Worm (Caenorhabditis elegans) whole organism, L4 larva: ENCODE data around the gene acr-7.

ENCODE experiments used
- D1046.2 ChIP-seq: fragments of 200-800 bp; sonication (Bioruptor generic); IDR thresholded peaks from 2 replicates; pipeline ENCODE4 v1.3.6; 2022; ENCODE audit warnings: missing genetic modification characterization, missing compliant biosample characterization
- F44E2.7 ChIP-seq: fragments of 200-800 bp; sonication (Bioruptor generic); IDR thresholded peaks from 2 replicates; pipeline ENCODE4 v2.1.2; 2022; ENCODE audit warnings: missing genetic modification characterization, missing compliant biosample characterization
- F49E8.2 ChIP-seq: sonication (generic microtip); optimal IDR thresholded peaks from 2 replicates; lab custom pipeline; 2016; ENCODE audit warnings: missing compliant biosample characterization, mild to moderate bottlenecking, missing genetic modification characterization, borderline replicate concordance
- T26A8.4 ChIP-seq: fragments of 200-800 bp; sonication (Bioruptor generic); IDR thresholded peaks from 2 replicates; pipeline ENCODE4 v1.3.6; 2022; ENCODE audit warnings: missing genetic modification characterization, missing compliant biosample characterization
- Y105C5A.15 ChIP-seq: fragments of 200-800 bp; sonication (Bioruptor generic); IDR thresholded peaks from 2 replicates; pipeline ENCODE4 v1.3.6; 2022; ENCODE audit warnings: missing genetic modification characterization, missing compliant biosample characterization
- Y5F2A.4 ChIP-seq: fragments of 200-800 bp; sonication (Bioruptor generic); optimal IDR thresholded peaks from 2 replicates; lab custom pipeline; 2018; ENCODE audit warnings: mild to moderate bottlenecking, missing genetic modification characterization, missing compliant biosample characterization
- aha-1 ChIP-seq: fragments of 150-350 bp; peaks from one replicate; lab custom pipeline; 2014; ENCODE audit warnings: missing biosample characterization, missing genetic modification characterization
- aly-2 ChIP-seq: sonication (generic microtip); optimal IDR thresholded peaks from 2 replicates; lab custom pipeline; 2018; ENCODE audit warnings: missing biosample characterization, missing genetic modification characterization
- ama-1 ChIP-seq: fragments of 150-350 bp; optimal IDR thresholded peaks from 2 replicates; lab custom pipeline; 2014; ENCODE audit warnings: inconsistent platforms, mixed read lengths
- attf-4 ChIP-seq: sonication (generic microtip); optimal IDR thresholded peaks from 3 replicates; lab custom pipeline; 2017; ENCODE audit warnings: missing biosample characterization, missing genetic modification characterization
- ceh-32 ChIP-seq: sonication (generic microtip); optimal IDR thresholded peaks from 2 replicates; lab custom pipeline; 2016; ENCODE audit warnings: mild to moderate bottlenecking, missing genetic modification characterization, missing compliant biosample characterization; ENCODE audit not compliant: poor library complexity
- ceh-82 ChIP-seq: sonication (generic microtip); optimal IDR thresholded peaks from 2 replicates; lab custom pipeline; 2017; ENCODE audit warnings: missing biosample characterization, missing genetic modification characterization
- ctbp-1 ChIP-seq: fragments of 200-800 bp; sonication (Bioruptor generic); IDR thresholded peaks from 2 replicates; pipeline ENCODE4 v1.3.6; 2022; ENCODE audit warnings: missing genetic modification reagents, missing genetic modification characterization, missing compliant biosample characterization
- daf-16 ChIP-seq, 3 experiments: sonication (generic microtip); optimal IDR thresholded peaks; 2 replicates each; lab custom pipeline; 2016 to 2017; ENCODE audit warnings: missing genetic modification characterization in 3 of 3, missing genetic modification reagents in 3 of 3, mild to moderate bottlenecking in 2 of 3, missing compliant biosample characterization in 2 of 3, missing biosample characterization in 1 of 3, moderate library complexity in 1 of 3
- dmd-8 ChIP-seq: fragments of 200-800 bp; sonication (Bioruptor generic); IDR thresholded peaks from 2 replicates; pipeline ENCODE4 v1.3.6; 2022; ENCODE audit warnings: missing genetic modification characterization, missing compliant biosample characterization
- dpl-1 ChIP-seq: fragments of 150-350 bp; optimal IDR thresholded peaks from 2 replicates; lab custom pipeline; 2014; ENCODE audit warnings: missing biosample characterization, missing genetic modification reagents, missing genetic modification characterization
- dve-1 ChIP-seq: sonication (generic microtip); optimal IDR thresholded peaks from 2 replicates; lab custom pipeline; 2017; ENCODE audit warnings: antibody characterized with exemption, mild to moderate bottlenecking, missing genetic modification characterization, missing compliant biosample characterization; ENCODE audit not compliant: insufficient read depth
- egl-27 ChIP-seq: sonication (generic microtip); optimal IDR thresholded peaks from 3 replicates; lab custom pipeline; 2017; ENCODE audit warnings: missing biosample characterization, missing genetic modification reagents, missing genetic modification characterization
- fos-1 ChIP-seq: fragments of 150-350 bp; optimal IDR thresholded peaks from 2 replicates; lab custom pipeline; 2014; ENCODE audit warnings: missing biosample characterization, missing genetic modification characterization
- hlh-11 ChIP-seq: fragments of 200-800 bp; sonication (Bioruptor generic); optimal IDR thresholded peaks from 2 replicates; lab custom pipeline; 2018; ENCODE audit warnings: mild to moderate bottlenecking, missing genetic modification characterization, missing compliant biosample characterization
- hlh-30 ChIP-seq: sonication (generic microtip); optimal IDR thresholded peaks from 2 replicates; lab custom pipeline; 2017; ENCODE audit warnings: antibody characterized with exemption, mild to moderate bottlenecking, missing genetic modification characterization, missing compliant biosample characterization; ENCODE audit not compliant: insufficient read depth
- lim-7 ChIP-seq: fragments of 200-800 bp; sonication (Bioruptor generic); IDR thresholded peaks from 2 replicates; pipeline ENCODE4 v1.3.6; 2022; ENCODE audit warnings: missing genetic modification characterization, missing compliant biosample characterization
- lin-13 ChIP-seq: fragments of 150-350 bp; optimal IDR thresholded peaks from 2 replicates; lab custom pipeline; 2014; ENCODE audit warnings: missing biosample characterization, missing genetic modification reagents, missing genetic modification characterization
- lin-15B ChIP-seq: fragments of 150-350 bp; sonication (generic microtip); optimal IDR thresholded peaks from 3 replicates; lab custom pipeline; 2014; ENCODE audit warnings: missing biosample characterization, missing genetic modification characterization
- lin-29 ChIP-seq: fragments of 200-800 bp; sonication (Bioruptor generic); IDR thresholded peaks from 2 replicates; pipeline ENCODE4 v1.3.6; 2022; ENCODE audit warnings: missing genetic modification reagents, missing genetic modification characterization, missing compliant biosample characterization
- lin-38 ChIP-seq: fragments of 200-800 bp; sonication (Bioruptor generic); IDR thresholded peaks from 2 replicates; pipeline ENCODE4 v1.3.6; 2022; ENCODE audit warnings: missing genetic modification reagents, missing genetic modification characterization, missing compliant biosample characterization
- lir-3 ChIP-seq: sonication (generic microtip); optimal IDR thresholded peaks from 2 replicates; lab custom pipeline; 2016; ENCODE audit warnings: mild to moderate bottlenecking, missing genetic modification characterization, missing compliant biosample characterization
- madf-5 ChIP-seq, 2 experiments: fragments of 200-800 bp; sonication (Bioruptor generic); IDR thresholded peaks; 2 replicates each; pipeline ENCODE4 v1.3.6; 2022; ENCODE audit warnings: missing compliant biosample characterization in 2 of 2, missing genetic modification characterization in 2 of 2
- mdt-29 ChIP-seq: fragments of 200-800 bp; sonication (Bioruptor generic); IDR thresholded peaks from 2 replicates; pipeline ENCODE4 v1.3.6; 2022; ENCODE audit warnings: missing genetic modification reagents, missing genetic modification characterization, missing compliant biosample characterization
- nhr-10 ChIP-seq: fragments of 150-350 bp; optimal IDR thresholded peaks from 2 replicates; lab custom pipeline; 2014; ENCODE audit warnings: missing biosample characterization, missing genetic modification characterization
- nhr-102 ChIP-seq: sonication (generic microtip); optimal IDR thresholded peaks from 2 replicates; lab custom pipeline; 2016; ENCODE audit warnings: mild to moderate bottlenecking, missing genetic modification characterization, moderate library complexity, missing compliant biosample characterization
- nhr-11 ChIP-seq: fragments of 150-350 bp; optimal IDR thresholded peaks from 2 replicates; lab custom pipeline; 2014; ENCODE audit warnings: missing biosample characterization, missing genetic modification characterization
- nhr-111 ChIP-seq: fragments of 200-800 bp; sonication (Bioruptor generic); optimal IDR thresholded peaks from 2 replicates; lab custom pipeline; 2018; ENCODE audit warnings: mild to moderate bottlenecking, missing genetic modification characterization, missing compliant biosample characterization
- nhr-237 ChIP-seq: sonication (generic microtip); optimal IDR thresholded peaks from 2 replicates; lab custom pipeline; 2017; ENCODE audit warnings: missing biosample characterization, missing genetic modification characterization
- nhr-25 ChIP-seq: sonication (generic microtip); optimal IDR thresholded peaks from 2 replicates; lab custom pipeline; 2017; ENCODE audit warnings: missing genetic modification characterization, mild to moderate bottlenecking, missing compliant biosample characterization, antibody characterized with exemption, moderate library complexity, borderline replicate concordance; ENCODE audit not compliant: insufficient read depth
- nhr-28 ChIP-seq: fragments of 150-350 bp; optimal IDR thresholded peaks from 2 replicates; lab custom pipeline; 2014; ENCODE audit warnings: missing biosample characterization, missing genetic modification characterization
- nhr-41 ChIP-seq: fragments of 200-800 bp; sonication (Bioruptor generic); IDR thresholded peaks from 2 replicates; pipeline ENCODE4 v1.3.6; 2022; ENCODE audit warnings: missing genetic modification reagents, missing genetic modification characterization, missing compliant biosample characterization
- nhr-42 ChIP-seq: fragments of 200-800 bp; sonication (Bioruptor generic); IDR thresholded peaks from 2 replicates; pipeline ENCODE4 v1.3.6; 2022; ENCODE audit warnings: missing genetic modification characterization, missing compliant biosample characterization
- nhr-77 ChIP-seq: fragments of 150-350 bp; optimal IDR thresholded peaks from 2 replicates; lab custom pipeline; 2014; ENCODE audit warnings: missing biosample characterization, missing genetic modification characterization
- pha-4 ChIP-seq, 2 experiments: fragments of 150-350 bp in 1 of 2; fragments of 200-800 bp in 1 of 2; sonication (Bioruptor generic) in 1 of 2; IDR thresholded peaks in 1 of 2; optimal IDR thresholded peaks in 1 of 2; 2 replicates each; pipeline versions ENCODE4 v1.3.6 to Lab custom; 2014 to 2022; ENCODE audit warnings: missing genetic modification characterization in 2 of 2, missing genetic modification reagents in 2 of 2, missing biosample characterization in 1 of 2, missing compliant biosample characterization in 1 of 2
- php-3 ChIP-seq: fragments of 200-800 bp; sonication (Bioruptor generic); IDR thresholded peaks from 2 replicates; pipeline ENCODE4 v1.3.6; 2022; ENCODE audit warnings: missing genetic modification reagents, missing genetic modification characterization, missing compliant biosample characterization
- pqm-1 ChIP-seq: sonication (generic microtip); optimal IDR thresholded peaks from 2 replicates; lab custom pipeline; 2017; ENCODE audit warnings: missing biosample characterization, missing genetic modification characterization
- snpc-1.2 ChIP-seq: fragments of 200-800 bp; sonication (Bioruptor generic); IDR thresholded peaks from 2 replicates; pipeline ENCODE4 v1.3.6; 2022; ENCODE audit warnings: missing genetic modification reagents, missing genetic modification characterization, missing compliant biosample characterization
- snpc-4 ChIP-seq: fragments of 150-350 bp; optimal IDR thresholded peaks from 2 replicates; lab custom pipeline; 2014; ENCODE audit warnings: missing biosample characterization, missing genetic modification characterization
- spr-1 ChIP-seq: sonication (generic microtip); optimal IDR thresholded peaks from 2 replicates; lab custom pipeline; 2016; ENCODE audit warnings: mild to moderate bottlenecking, missing genetic modification characterization, missing compliant biosample characterization
- vab-7 ChIP-seq: fragments of 200-800 bp; sonication (Bioruptor generic); IDR thresholded peaks from 2 replicates; pipeline ENCODE4 v1.3.6; 2022; ENCODE audit warnings: missing genetic modification reagents, missing genetic modification characterization, missing compliant biosample characterization
- zag-1 ChIP-seq: fragments of 150-350 bp; optimal IDR thresholded peaks from 2 replicates; lab custom pipeline; 2014; ENCODE audit warnings: missing biosample characterization, missing genetic modification characterization

The acr-7 gene

ce11 chrII:7816163-7816776, 33.3 kb downstream of the acr-7 start, which contains the start of gene cki-2 (continued):
- TF ChIP-seq lin-38 (GFP tag; lab: Robert Waterston, UW) (peak; percentile 60), ama-1 (lab: Kevin White, UChicago) (no peak), dmd-8 (no peak), php-3 (GFP tag; lab: Robert Waterston, UW) (no peak), nhr-25 (tag; lab: Kevin White, UChicago) (no peak), lin-15B (tag; lab: Kevin White, UChicago) (no peak), nhr-111 (GFP tag; lab: Kevin White, UChicago) (no peak), nhr-77 (tag; lab: Kevin White, UChicago) (no peak), ceh-32 (tag; lab: Kevin White, UChicago) (no peak), vab-7 (GFP tag; lab: Robert Waterston, UW) (no peak), aly-2 (no peak), dpl-1 (GFP tag; lab: Kevin White, UChicago) (peak; percentile 25), snpc-1.2 (GFP tag; lab: Robert Waterston, UW) (no peak), pha-4 (GFP tag; IDR thresholded peaks at IDR 0.05; lab: Robert Waterston, UW) (no peak), pha-4 (tag; optimal IDR thresholded peaks at IDR 0.05; lab: Kevin White, UChicago) (no peak), ceh-82 (tag; lab: Kevin White, UChicago) (no peak), pqm-1 (peak; percentile 38), zag-1 (no peak), nhr-10 (tag; lab: Kevin White, UChicago) (no peak)

DNA sequence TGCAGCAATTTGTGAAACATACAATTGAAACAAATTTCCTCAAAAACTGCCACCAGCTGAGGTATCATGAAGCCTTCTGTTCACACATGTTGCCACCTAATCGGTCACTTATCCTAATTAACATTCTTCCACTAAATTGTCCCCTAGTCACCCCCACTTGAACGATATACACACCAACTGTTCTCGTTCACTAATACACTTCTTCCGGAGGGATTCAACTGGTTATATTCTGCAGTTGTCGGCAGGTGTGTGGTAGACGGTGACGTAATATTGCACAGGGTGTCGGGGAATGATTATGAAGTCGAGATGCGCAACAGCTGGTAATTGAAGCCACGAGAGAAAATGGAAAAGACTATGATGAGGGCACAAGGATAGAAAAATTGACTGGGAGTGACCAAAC, 34.2 kb downstream of the acr-7 start:
- TF ChIP-seq daf-16 (GFP tag; optimal IDR thresholded peaks at IDR 0.05; lab: Kevin White, UChicago) (no peak), daf-16 (tag; optimal IDR thresholded peaks at IDR 0.05; lab: Kevin White, UChicago) (no peak), lin-13 (GFP tag; lab: Kevin White, UChicago) (no peak), nhr-11 (tag; lab: Kevin White, UChicago) (no peak), nhr-237 (tag; lab: Kevin White, UChicago) (no peak), Y5F2A.4 (GFP tag; lab: Kevin White, UChicago) (no peak), F49E8.2 (tag; lab: Kevin White, UChicago) (no peak), attf-4 (no peak), dve-1 (tag; lab: Kevin White, UChicago) (no peak), egl-27 (no peak), lir-3 (tag; lab: Kevin White, UChicago) (no peak), snpc-4 (tag; lab: Kevin White, UChicago) (no peak)
- TF ChIP-seq, all 104 proteins: peak for 0

DNA sequence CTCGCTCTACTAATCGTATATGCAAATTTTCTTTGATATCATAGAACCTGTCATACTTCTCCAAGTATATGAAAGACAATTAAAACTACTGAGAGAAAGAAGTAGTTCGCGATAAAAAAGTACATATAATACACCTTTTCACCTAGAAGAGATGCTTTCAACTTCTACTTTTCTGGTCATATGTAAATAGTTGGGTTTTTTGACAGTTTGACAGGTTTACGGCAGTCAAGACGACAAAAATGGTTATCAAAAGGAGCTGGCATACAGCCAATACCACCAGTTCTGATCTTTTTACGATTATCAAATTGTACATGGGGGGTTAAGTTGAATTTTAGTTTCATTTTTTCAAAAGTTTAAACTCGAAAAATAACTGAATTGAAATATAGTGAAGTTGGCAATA, 34.7 kb downstream of the acr-7 start:
- no peak for TF ChIP-seq fos-1 (tag; lab: Kevin White, UChicago)
- TF ChIP-seq ceh-82 (tag; lab: Kevin White, UChicago), result no peak
- TF ChIP-seq T26A8.4 (GFP tag; lab: Robert Waterston, UW), result no peak
- no peak for TF ChIP-seq D1046.2 (GFP tag; lab: Robert Waterston, UW)
- no peak for TF ChIP-seq mdt-29
- TF ChIP-seq php-3 (GFP tag; lab: Robert Waterston, UW), result peak; percentile 96
- no peak for TF ChIP-seq lim-7 (GFP tag; lab: Robert Waterston, UW)
- no peak for TF ChIP-seq vab-7 (GFP tag; lab: Robert Waterston, UW)
- peak; percentile 7 for TF ChIP-seq hlh-30 (tag; lab: Kevin White, UChicago)
- no peak for TF ChIP-seq nhr-41 (GFP tag; lab: Robert Waterston, UW)
- peak; percentile 73 for TF ChIP-seq nhr-28 (tag; lab: Kevin White, UChicago)
- TF ChIP-seq Y105C5A.15 (GFP tag; lab: Robert Waterston, UW), result no peak
- TF ChIP-seq nhr-42 (GFP tag; lab: Robert Waterston, UW), result no peak
- TF ChIP-seq nhr-102 (tag; lab: Kevin White, UChicago), result peak; percentile 29
- no peak for TF ChIP-seq madf-5 (GFP tag; IDR thresholded peaks at IDR 0.05; lab: Robert Waterston, UW)
- TF ChIP-seq lin-29 (GFP tag; lab: Robert Waterston, UW), result no peak
- TF ChIP-seq hlh-11 (tag; lab: Kevin White, UChicago), result peak; percentile 86
- TF ChIP-seq ctbp-1, result no peak
- no peak for TF ChIP-seq nhr-25 (tag; lab: Kevin White, UChicago)
- no peak for TF ChIP-seq daf-16 (GFP tag; optimal IDR thresholded peaks at IDR 0.05; lab: Kevin White, UChicago)
- TF ChIP-seq daf-16 (tag; optimal IDR thresholded peaks at IDR 0.05; lab: Kevin White, UChicago), result peak; percentile 90
- TF ChIP-seq spr-1, result no peak
- TF ChIP-seq F44E2.7 (GFP tag; lab: Robert Waterston, UW), result no peak
- TF ChIP-seq aha-1 (tag; lab: Kevin White, UChicago), result peak; percentile 57
